Fruit fly (Drosophila melanogaster): ENCODE data around the gene CG14304.

CG14304 gene

DNA sequence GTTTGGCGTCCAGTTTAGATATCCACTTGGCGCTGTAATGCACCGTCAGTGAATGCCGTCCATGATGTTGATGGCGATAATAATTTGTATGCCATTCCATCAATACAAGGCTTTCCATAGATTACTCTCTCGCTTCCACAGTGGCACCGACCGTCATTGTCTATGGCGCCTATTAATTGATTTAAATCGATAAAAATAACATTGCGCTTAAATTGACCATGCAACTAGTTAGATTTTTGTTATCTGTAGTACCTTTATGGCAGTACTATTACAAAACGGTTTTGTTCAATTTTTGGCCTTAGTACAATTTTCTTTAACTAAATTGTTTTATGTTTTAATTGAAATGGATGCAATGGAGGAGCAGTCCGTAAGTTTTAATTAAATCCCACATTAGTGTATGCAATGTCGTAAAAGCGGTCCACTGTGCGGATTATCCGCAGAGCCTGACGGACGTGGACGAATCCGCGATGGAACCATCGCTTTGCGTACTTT lies 1.6 kb downstream of the CG14304 start:
- TF ChIP-seq CTCF (optimal IDR thresholded peaks at IDR 0.05), result no peak
- no peak for TF ChIP-seq CG8478 (optimal IDR thresholded peaks at IDR 0.05)

dm6 chr3R:18617411-18617810 lies 3.7 kb downstream of the CG14304 start, which contains the start of gene CG7695:
CG7695 (minus strand) TSS chr3R:18617511.
- no peak for TF ChIP-seq CG8478 (optimal IDR thresholded peaks at IDR 0.05)

DNA sequence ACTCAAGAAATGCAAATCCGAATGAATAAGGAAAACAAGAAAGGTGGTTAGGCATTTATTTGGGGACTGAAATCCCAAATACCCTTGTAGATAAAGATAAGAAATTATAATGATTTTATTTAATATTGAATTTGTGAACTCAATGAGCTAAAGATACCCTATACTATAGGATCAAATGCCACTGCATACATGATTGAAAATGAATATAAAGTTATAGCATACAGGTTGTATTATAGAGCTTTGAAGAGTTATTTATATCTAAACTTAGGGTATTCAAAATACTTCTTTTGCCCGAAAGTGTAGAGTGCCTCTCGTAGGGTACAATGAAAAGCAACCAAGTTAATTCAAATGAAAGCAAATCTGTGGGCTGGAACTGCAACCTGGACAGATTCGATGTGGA lies 5.1 kb downstream of the CG14304 start:
- TF ChIP-seq CTCF (optimal IDR thresholded peaks at IDR 0.05) (no peak), CG8478 (optimal IDR thresholded peaks at IDR 0.05) (no peak)

DNA sequence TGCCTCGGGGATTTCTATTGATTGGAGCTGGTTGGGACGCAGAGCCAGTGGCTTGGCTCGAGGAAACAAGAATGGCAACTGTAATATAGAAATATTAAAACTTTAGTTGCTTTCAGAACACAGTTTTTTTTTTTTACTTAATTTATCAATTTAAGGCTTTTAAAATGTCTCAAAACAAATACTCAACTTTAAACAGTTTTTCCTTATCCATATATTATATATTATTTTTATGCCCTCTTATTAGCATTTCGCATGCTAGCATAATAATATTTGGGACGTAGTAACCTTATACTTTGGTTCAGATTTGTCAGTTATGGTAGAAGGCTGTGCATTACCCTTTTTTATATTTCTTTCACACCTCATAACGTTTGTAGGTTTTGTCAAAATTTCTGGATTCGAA lies 22.7 kb downstream of the CG14304 start, which contains the start of gene Tssk:
Gene Tssk, plus strand, starts transcription at position 301 of the 400 bp plus-strand sequence.
- no peak for TF ChIP-seq CTCF (optimal IDR thresholded peaks at IDR 0.05)
- TF ChIP-seq CG8478 (optimal IDR thresholded peaks at IDR 0.05), result no peak

DNA sequence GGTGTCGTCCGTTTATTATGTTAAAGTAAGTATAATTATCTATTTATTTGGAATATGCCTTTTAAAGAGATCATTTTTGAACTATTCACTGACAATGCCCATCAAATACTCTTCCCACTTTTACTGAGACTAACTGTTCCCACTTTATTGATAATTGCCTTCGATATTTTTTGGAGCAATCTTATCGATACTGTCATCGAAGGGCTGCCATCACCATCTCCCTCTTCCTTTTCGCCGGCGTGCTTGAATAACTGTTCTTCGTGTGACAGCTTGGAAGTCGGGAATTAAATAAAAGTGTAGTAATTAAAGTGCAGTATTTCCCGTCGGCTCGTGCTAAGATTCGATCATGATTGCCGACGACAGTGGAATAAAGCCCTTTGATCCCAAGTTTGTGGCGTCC lies 30.4 kb downstream of the CG14304 start, which contains the start of gene qin:
Gene qin, plus strand, starts transcription at position 274 of the 400 bp plus-strand sequence.
- TF ChIP-seq CG8478 (optimal IDR thresholded peaks at IDR 0.05) (no peak), CTCF (optimal IDR thresholded peaks at IDR 0.05) (no peak)

DNA sequence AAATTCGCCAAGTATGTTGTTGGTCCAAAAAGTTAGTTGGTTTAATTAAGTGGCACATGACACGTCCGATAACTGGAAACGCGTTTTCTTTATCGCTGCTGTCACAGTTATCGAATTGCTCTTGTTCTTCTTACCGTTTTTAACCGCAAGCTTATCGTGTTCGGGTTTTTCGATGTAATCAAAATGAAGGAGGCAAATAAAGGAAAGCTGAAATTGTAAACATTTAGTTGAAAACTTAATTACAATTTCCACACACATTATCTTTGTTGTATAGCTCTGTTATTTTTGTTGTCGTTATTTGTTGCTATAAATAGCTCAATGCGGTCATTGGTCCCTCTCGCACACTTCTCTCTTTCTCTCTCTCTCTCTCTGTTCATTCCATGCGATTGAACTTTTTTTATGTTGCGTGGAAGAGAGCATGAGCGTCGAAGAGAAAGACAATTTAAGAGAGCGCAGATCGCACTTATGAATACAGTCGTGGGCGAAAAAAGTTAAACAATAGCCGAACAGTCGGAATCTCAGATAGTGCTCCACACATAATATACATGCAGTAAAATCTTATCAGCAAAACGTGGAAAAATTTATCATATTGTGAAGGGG lies 35.8 kb downstream of the CG14304 start:
- TF ChIP-seq CTCF (optimal IDR thresholded peaks at IDR 0.05) (no peak), CG8478 (optimal IDR thresholded peaks at IDR 0.05) (no peak)

- TF ChIP-seq CG8478 (optimal IDR thresholded peaks at IDR 0.05) (no peak), CTCF (optimal IDR thresholded peaks at IDR 0.05) (no peak)
These were observed 36.6 kb downstream of the CG14304 start for dm6 chr3R:18584546-18584935.

DNA sequence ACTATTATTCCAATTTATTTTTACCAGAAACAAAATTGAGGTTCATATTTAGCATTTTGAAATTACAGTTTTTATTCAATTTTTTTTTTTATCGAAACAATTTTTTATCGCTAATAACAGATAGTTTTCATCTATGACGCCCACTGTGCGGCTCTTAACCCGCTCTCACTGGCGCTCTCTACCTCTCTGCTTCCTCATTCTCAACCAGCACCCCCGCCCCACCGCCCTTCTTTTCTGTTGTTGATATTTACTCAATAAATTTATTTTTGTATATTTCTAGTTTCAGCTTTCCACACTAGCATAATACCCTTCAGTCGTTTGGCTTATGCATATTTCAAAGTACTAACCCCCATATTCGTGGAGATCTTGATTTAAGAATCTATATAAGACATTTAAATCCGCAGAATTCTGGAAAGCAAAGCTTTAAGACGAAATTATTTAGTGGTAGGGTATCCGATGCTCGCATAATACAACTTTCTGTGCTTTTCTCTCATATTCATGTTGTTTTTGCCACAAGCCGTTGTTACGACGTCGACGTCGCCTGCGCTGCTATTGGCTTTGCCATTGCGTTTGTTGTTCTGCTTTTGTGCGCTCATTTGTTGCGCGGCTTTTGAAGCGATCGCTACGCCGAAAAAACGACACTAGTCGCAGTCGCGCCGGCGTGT lies 37.1 kb downstream of the CG14304 start:
- TF ChIP-seq CG8478 (optimal IDR thresholded peaks at IDR 0.05), result no peak
- TF ChIP-seq CTCF (optimal IDR thresholded peaks at IDR 0.05), result no peak

dm6 chr3R:18582236-18582635 lies 38.9 kb downstream of the CG14304 start:
- TF ChIP-seq CG8478 (optimal IDR thresholded peaks at IDR 0.05), result no peak
- no peak for TF ChIP-seq CTCF (optimal IDR thresholded peaks at IDR 0.05)

dm6 chr3R:18580979-18581378 lies 40.1 kb downstream of the CG14304 start:
- TF ChIP-seq CG8478 (optimal IDR thresholded peaks at IDR 0.05), result no peak
- TF ChIP-seq CTCF (optimal IDR thresholded peaks at IDR 0.05), result no peak

DNA sequence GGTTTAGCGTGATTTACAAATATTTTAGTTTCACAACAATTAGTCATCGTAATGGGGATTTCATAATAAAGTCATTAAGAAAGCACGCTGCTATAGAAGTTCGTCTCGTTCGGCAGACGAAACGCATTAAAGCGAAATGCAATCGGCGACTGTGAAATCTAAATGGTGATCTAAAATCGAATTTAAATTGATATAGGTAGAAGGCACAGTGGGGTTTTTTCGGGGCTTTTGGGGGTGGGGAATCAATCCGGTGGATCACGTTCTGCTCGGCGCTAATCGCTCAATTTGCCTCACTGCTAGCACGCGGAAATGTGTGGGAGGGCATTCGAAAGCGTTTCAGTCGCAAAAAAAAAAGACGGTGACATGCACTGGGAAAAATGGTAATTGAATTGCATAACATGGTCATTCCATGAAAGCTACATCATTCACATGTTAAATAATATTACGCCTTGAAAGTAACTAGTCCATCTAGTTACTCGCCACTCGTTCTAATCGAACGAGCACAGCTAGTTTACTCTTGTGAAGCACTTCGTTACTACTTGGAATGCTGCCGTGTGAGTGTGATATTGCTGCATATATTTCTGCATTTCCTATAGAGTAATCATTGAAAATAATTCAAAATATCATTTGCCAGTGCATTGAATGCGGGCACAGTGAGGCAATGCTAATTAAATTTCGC lies 43.2 kb downstream of the CG14304 start:
- no peak for TF ChIP-seq CG8478 (optimal IDR thresholded peaks at IDR 0.05)
- TF ChIP-seq CTCF (optimal IDR thresholded peaks at IDR 0.05), result no peak

DNA sequence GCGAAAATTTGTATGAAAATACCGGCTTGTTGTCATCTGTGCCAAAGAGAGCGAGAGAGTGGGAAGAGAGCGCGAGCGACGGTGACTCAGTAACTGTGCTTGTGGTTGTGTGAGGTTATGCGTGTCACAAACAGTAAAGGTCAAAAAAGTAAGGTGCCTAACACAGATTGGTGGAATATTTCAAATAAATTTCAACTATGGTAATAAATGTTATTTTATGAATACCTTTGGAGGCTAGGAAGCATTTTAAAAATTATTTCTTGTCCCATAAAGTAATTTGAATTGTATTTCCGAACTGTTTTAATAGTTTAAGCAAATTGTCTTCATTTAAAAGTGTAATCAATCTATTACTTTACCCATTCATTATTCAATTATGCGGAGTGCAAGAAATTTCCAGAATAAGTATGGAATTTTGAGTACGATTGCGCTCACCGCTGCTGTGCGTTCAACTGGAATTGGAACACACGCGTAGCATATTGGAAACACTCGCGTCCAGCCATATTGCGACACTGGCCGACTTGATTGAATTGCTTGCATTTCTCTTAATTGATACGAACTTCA lies 47.3 kb downstream of the CG14304 start:
- TF ChIP-seq CG8478 (optimal IDR thresholded peaks at IDR 0.05) (no peak), CTCF (optimal IDR thresholded peaks at IDR 0.05) (no peak)

DNA sequence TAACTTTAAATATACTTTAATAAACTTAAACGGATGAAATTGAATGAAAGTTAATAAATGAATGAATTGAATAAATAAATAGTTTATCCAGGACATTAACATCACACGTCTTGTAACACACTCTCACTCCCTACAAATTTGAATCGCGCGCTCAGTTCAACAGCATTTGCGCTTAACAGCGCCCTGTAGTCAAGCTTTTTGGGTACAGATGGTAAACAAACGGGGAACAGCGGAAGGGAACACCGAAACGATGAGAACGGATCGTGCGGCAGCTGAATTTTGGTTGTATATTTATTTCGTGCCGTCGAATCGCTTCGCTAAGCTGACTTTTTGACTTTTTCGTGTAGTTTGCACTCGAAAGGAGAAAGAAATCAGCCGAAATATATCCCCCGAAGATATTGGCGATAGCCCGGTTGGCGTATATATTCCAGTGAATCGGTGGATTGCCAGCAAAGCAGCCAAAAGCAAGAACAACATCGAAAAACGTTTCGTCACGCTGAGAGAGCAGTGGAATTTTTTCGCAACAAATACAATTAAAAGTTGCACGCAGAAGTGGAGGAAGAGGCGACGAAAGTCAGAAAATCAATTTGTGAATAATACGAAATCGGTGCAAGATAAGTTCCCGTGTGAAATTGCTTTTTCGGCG lies 48.2 kb downstream of the CG14304 start, which contains the start of the genes CG7694 and fray:
Gene CG7694, plus strand, starts transcription at position 247 of the 646 bp plus-strand sequence.
Gene fray, plus strand, starts transcription at position 247 of the 646 bp plus-strand sequence.
- TF ChIP-seq CTCF (optimal IDR thresholded peaks at IDR 0.05), result no peak
- no peak for TF ChIP-seq CG8478 (optimal IDR thresholded peaks at IDR 0.05)

DNA sequence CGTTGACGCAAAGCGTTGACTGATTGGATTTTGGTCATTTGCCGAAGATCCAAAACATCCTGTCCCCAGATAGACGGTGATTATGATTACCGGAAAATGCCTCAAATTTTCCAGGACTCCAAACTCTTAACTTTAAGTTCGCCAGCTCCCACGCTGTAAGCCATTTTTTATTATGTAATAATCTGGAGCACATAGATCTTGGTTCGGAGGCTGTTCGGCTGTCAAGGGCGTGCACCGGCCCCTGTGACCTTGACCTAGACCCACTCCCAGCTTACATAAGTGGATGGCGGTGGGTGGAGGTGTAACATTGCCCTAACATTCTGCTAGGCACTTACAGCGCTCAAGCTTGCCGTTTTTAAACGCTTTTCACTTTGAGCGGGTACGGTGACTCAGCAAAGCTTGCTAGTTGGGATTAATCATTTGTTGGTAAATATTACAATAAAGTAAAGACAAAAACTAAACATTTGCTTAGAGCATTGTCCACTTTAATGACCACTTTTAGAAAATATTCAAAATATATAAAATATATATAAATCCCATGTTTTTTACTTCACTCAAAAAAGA lies 48.8 kb downstream of the CG14304 start:
- TF ChIP-seq CTCF (optimal IDR thresholded peaks at IDR 0.05), result no peak
- no peak for TF ChIP-seq CG8478 (optimal IDR thresholded peaks at IDR 0.05)
